Worm (Caenorhabditis elegans): ENCODE measurements around the gene C06E1.1.

Gene C06E1.1

ce11 chrIII:8653457-8653856 lies 47.8 kb downstream of the C06E1.1 start (continued):
- TF ChIP-seq Y53G8AR.9 (GFP tag; conservative IDR thresholded peaks at IDR 0.05) (no peak), cebp-1 (GFP tag; IDR thresholded peaks at IDR 0.05) (no peak), cebp-1 (tag; optimal IDR thresholded peaks at IDR 0.05) (no peak), hlh-12 (tag; optimal IDR thresholded peaks at IDR 0.05) (no peak), B0035.1 (tag; optimal IDR thresholded peaks at IDR 0.05) (no peak), die-1 (tag; optimal IDR thresholded peaks at IDR 0.05) (peak; percentile 25), him-1 (tag; optimal IDR thresholded peaks at IDR 0.05) (peak; percentile 39), repo-1 (tag; optimal IDR thresholded peaks at IDR 0.05) (no peak), madf-3 (GFP tag; IDR thresholded peaks at IDR 0.05) (no peak), rpc-1 (optimal IDR thresholded peaks at IDR 0.05) (peak; percentile 52), rpc-1 (tag; optimal IDR thresholded peaks at IDR 0.05) (peak; percentile 76), pha-4 (tag; optimal IDR thresholded peaks at IDR 0.05) (no peak), let-526 (GFP tag; IDR thresholded peaks at IDR 0.05) (no peak), mcd-1 (GFP tag; IDR thresholded peaks at IDR 0.05) (no peak), madf-8 (GFP tag; conservative IDR thresholded peaks at IDR 0.05) (no peak), B0336.3 (GFP tag; IDR thresholded peaks at IDR 0.05) (no peak), lin-26 (GFP tag; IDR thresholded peaks at IDR 0.05) (peak; percentile 57; the same call in 1 of the 2 replicates), snpc-3.4 (tag; optimal IDR thresholded peaks at IDR 0.05) (peak; percentile 17), ceh-91 (GFP tag; IDR thresholded peaks at IDR 0.05) (no peak), akir-1 (GFP tag; optimal IDR thresholded peaks at IDR 0.05) (no peak), T07F8.4 (tag; optimal IDR thresholded peaks at IDR 0.05) (no peak), ets-4 (GFP tag; optimal IDR thresholded peaks at IDR 0.05) (no peak), egl-18 (GFP tag; IDR thresholded peaks at IDR 0.05) (no peak), F49E8.2 (tag; optimal IDR thresholded peaks at IDR 0.05; ENCODE audit: insufficient read depth) (no peak), efl-1 (GFP tag; optimal IDR thresholded peaks at IDR 0.05) (no peak), ztf-3 (GFP tag; optimal IDR thresholded peaks at IDR 0.05) (no peak)

- no peak for TF ChIP-seq F22D6.2 (tag; optimal IDR thresholded peaks at IDR 0.05)
- TF ChIP-seq ztf-3 (GFP tag; optimal IDR thresholded peaks at IDR 0.05): no peak
- TF ChIP-seq sdz-38 (tag; optimal IDR thresholded peaks at IDR 0.05): no peak
- TF ChIP-seq K12H6.12 (tag; optimal IDR thresholded peaks at IDR 0.05): peak; percentile 23
- no peak for TF ChIP-seq zfh-2 (GFP tag; conservative IDR thresholded peaks at IDR 0.05)
- no peak for TF ChIP-seq ztf-28 (GFP tag; IDR thresholded peaks at IDR 0.05)
- TF ChIP-seq let-526 (GFP tag; IDR thresholded peaks at IDR 0.05): no peak
- TF ChIP-seq B0035.1 (tag; optimal IDR thresholded peaks at IDR 0.05): no peak
- TF ChIP-seq ceh-100 (GFP tag; IDR thresholded peaks at IDR 0.05): no peak
- no peak for TF ChIP-seq rec-8 (tag; optimal IDR thresholded peaks at IDR 0.05)
- peak; percentile 82 for TF ChIP-seq ama-1 (optimal IDR thresholded peaks at IDR 0.05)
- TF ChIP-seq ama-1 (GFP tag; optimal IDR thresholded peaks at IDR 0.05): no peak
- no peak for TF ChIP-seq Y56A3A.18 (GFP tag; IDR thresholded peaks at IDR 0.05)
- no peak for TF ChIP-seq lin-26 (GFP tag; IDR thresholded peaks at IDR 0.05)
- TF ChIP-seq rcor-1 (GFP tag; IDR thresholded peaks at IDR 0.05): no peak
- 0 out of 2 replicates have a peak, but pooled peaks have one; percentile 23 for TF ChIP-seq K11D2.4 (GFP tag; IDR thresholded peaks at IDR 0.05)
- TF ChIP-seq attf-3 (GFP tag; conservative IDR thresholded peaks at IDR 0.05): 0 out of 2 replicates have a peak, but pooled peaks have one; percentile 12
- no peak for TF ChIP-seq let-607 (tag; optimal IDR thresholded peaks at IDR 0.05)
- no peak for TF ChIP-seq snpc-4 (GFP tag; optimal IDR thresholded peaks at IDR 0.05)
- no peak for TF ChIP-seq snpc-4 (tag; optimal IDR thresholded peaks at IDR 0.05)
These were observed 48.3 kb downstream of the C06E1.1 start, which contains the start of gene F22B7.9 for ce11 chrIII:8653875-8654386. Gene F22B7.9 (minus strand): TSS chrIII:8653925.
